Worm (Caenorhabditis elegans): Measurements from ENCODE around the gene srx-20.

DNA sequence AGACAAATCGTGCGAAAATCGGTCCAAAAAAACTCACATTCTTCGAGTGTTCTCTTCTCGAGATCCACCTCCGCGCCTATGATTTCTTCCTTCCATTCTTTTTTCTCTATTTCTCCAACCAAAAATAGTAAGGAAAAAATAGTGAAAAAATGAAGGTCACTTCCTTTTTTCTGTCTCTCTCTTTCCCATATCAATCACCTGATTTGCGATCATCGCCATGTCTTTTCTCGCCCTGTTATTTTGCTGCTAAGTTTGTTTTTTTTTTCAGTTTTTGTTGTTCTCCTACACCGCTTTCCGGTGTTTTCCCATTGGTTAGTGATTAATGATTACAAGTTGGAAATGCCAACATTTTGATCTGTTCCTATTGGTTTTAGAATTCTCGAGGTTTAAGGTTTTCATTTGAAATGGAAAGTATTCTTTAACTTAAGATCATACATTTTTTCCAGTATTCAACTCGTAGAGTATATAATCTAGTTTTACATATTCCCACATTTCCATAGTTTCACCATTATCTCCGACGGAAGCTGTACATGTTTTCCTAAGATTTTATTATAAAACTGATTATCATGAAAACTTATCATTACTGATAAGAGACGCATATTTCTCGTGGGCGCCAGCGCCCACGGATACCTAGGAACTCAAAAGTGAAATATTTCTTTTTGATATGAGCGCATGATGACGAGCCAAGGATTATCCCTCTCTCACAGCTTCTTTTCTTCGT, 26.2 kb upstream of the srx-20 start:
- TF ChIP-seq flh-1 (GFP tag; optimal IDR thresholded peaks at IDR 0.05) (no peak), mab-5 (tag; optimal IDR thresholded peaks at IDR 0.05) (no peak), bed-3 (GFP tag; optimal IDR thresholded peaks at IDR 0.05) (no peak), unc-120 (tag; optimal IDR thresholded peaks at IDR 0.05; ENCODE audit: poor library complexity, severe bottlenecking) (no peak), hlh-1 (tag; optimal IDR thresholded peaks at IDR 0.05) (no peak), nhr-12 (tag; optimal IDR thresholded peaks at IDR 0.05) (no peak)

All from whole organism, mixed stage, embryonic.